Fruit fly (Drosophila melanogaster) whole organism, prepupa: ENCODE results near the gene mRpL33.

ENCODE experiments used
- Blimp-1 ChIP-seq: fragments of 200-800 bp; sonication (Bioruptor generic); optimal IDR thresholded peaks from 3 replicates; lab custom pipeline; 2017; ENCODE audit warnings: missing biosample characterization, missing genetic modification characterization, mild to moderate bottlenecking, moderate library complexity, missing genetic modification reagents
- CG10631 ChIP-seq: fragments of 200-800 bp; sonication (Bioruptor generic); optimal IDR thresholded peaks from 2 replicates; lab custom pipeline; 2016; ENCODE audit warnings: missing biosample characterization, missing genetic modification characterization
- CG11294 ChIP-seq: fragments of 200-800 bp; sonication (Bioruptor generic); IDR thresholded peaks from 2 replicates; pipeline ENCODE4 v1.3.6; 2022; ENCODE audit warnings: missing biosample characterization, missing genetic modification characterization
- CG11762 ChIP-seq: fragments of 200-800 bp; sonication (Bioruptor generic); optimal IDR thresholded peaks from 3 replicates; lab custom pipeline; 2016; ENCODE audit warnings: missing biosample characterization, missing genetic modification characterization; ENCODE audit not compliant: insufficient read depth
- CG1621 ChIP-seq: fragments of 200-800 bp; sonication (Bioruptor generic); optimal IDR thresholded peaks from 3 replicates; lab custom pipeline; 2018; ENCODE audit warnings: missing biosample characterization, mild to moderate bottlenecking, missing genetic modification characterization
- CG16779 ChIP-seq: fragments of 200-800 bp; sonication (Bioruptor generic); optimal IDR thresholded peaks from 3 replicates; lab custom pipeline; 2017; ENCODE audit warnings: missing biosample characterization, mild to moderate bottlenecking, missing genetic modification characterization
- CG3032 ChIP-seq: fragments of 200-800 bp; optimal IDR thresholded peaks from 2 replicates; lab custom pipeline; 2019; ENCODE audit warnings: missing biosample characterization, mild to moderate bottlenecking, missing genetic modification characterization, moderate library complexity
- CG31627 ChIP-seq: fragments of 200-800 bp; sonication (Bioruptor generic); optimal IDR thresholded peaks from 3 replicates; lab custom pipeline; 2016; ENCODE audit warnings: missing biosample characterization, missing genetic modification characterization
- CG32006 ChIP-seq: fragments of 200-800 bp; sonication (Bioruptor generic); optimal IDR thresholded peaks from 3 replicates; lab custom pipeline; 2017; ENCODE audit warnings: missing biosample characterization, mild to moderate bottlenecking, missing genetic modification characterization
- CG34406 ChIP-seq: fragments of 200-800 bp; sonication (Bioruptor generic); optimal IDR thresholded peaks from 3 replicates; lab custom pipeline; 2016; ENCODE audit warnings: missing biosample characterization, missing genetic modification characterization
- CG3919 ChIP-seq: fragments of 200-800 bp; sonication (Bioruptor generic); optimal IDR thresholded peaks from 3 replicates; lab custom pipeline; 2016; ENCODE audit warnings: missing biosample characterization, missing genetic modification characterization
- CG6276 ChIP-seq: fragments of 200-800 bp; sonication (Bioruptor generic); optimal IDR thresholded peaks from 2 replicates; lab custom pipeline; 2017; ENCODE audit warnings: missing biosample characterization, mild to moderate bottlenecking, missing genetic modification characterization
- CG6792 ChIP-seq: fragments of 200-800 bp; sonication (Bioruptor generic); optimal IDR thresholded peaks from 3 replicates; lab custom pipeline; 2016; ENCODE audit warnings: missing biosample characterization, missing genetic modification characterization
- CG6808 ChIP-seq: fragments of 200-800 bp; sonication (Bioruptor generic); optimal IDR thresholded peaks from 3 replicates; lab custom pipeline; 2017; ENCODE audit warnings: missing biosample characterization, missing genetic modification characterization, mild to moderate bottlenecking, moderate library complexity, missing genetic modification reagents
- CG6854 ChIP-seq: fragments of 200-800 bp; sonication (Bioruptor generic); optimal IDR thresholded peaks from 2 replicates; lab custom pipeline; 2017; ENCODE audit warnings: missing biosample characterization, mild to moderate bottlenecking, missing genetic modification characterization
- CG7368 ChIP-seq: fragments of 200-800 bp; sonication (Bioruptor generic); optimal IDR thresholded peaks from 3 replicates; lab custom pipeline; 2016; ENCODE audit warnings: missing biosample characterization, missing genetic modification characterization
- CG8119 ChIP-seq: fragments of 200-800 bp; sonication (Bioruptor generic); IDR thresholded peaks from 3 replicates; pipeline ENCODE4 v1.3.6; 2022; ENCODE audit warnings: missing biosample characterization, missing genetic modification characterization
- CG8319 ChIP-seq: fragments of 200-800 bp; sonication (Bioruptor generic); optimal IDR thresholded peaks from 3 replicates; lab custom pipeline; 2016; ENCODE audit warnings: missing biosample characterization, missing genetic modification characterization
- CG8632 ChIP-seq: fragments of 200-800 bp; sonication (Bioruptor generic); optimal IDR thresholded peaks from 3 replicates; lab custom pipeline; 2016; ENCODE audit warnings: missing biosample characterization, missing genetic modification characterization
- CG9139 ChIP-seq: fragments of 200-800 bp; sonication (Bioruptor generic); optimal IDR thresholded peaks from 3 replicates; lab custom pipeline; 2017; ENCODE audit warnings: missing biosample characterization, mild to moderate bottlenecking, missing genetic modification characterization
- Eip78C ChIP-seq: fragments of 200-800 bp; sonication (Bioruptor generic); peaks from one replicate; lab custom pipeline; 2016; ENCODE audit warnings: missing biosample characterization, missing genetic modification characterization
- Eip93F ChIP-seq: fragments of 200-800 bp; sonication (Bioruptor generic); optimal IDR thresholded peaks from 2 replicates; lab custom pipeline; 2016; ENCODE audit warnings: missing biosample characterization, mild to moderate bottlenecking, missing genetic modification characterization
- Ets21C ChIP-seq: fragments of 200-800 bp; sonication (Bioruptor generic); optimal IDR thresholded peaks from 3 replicates; lab custom pipeline; 2016; ENCODE audit warnings: missing biosample characterization, missing genetic modification characterization
- Ets96B ChIP-seq: fragments of 200-800 bp; optimal IDR thresholded peaks from 2 replicates; lab custom pipeline; 2019; ENCODE audit warnings: missing biosample characterization, mild to moderate bottlenecking, missing genetic modification characterization, moderate library complexity
- Gug ChIP-seq: fragments of 200-800 bp; sonication (Bioruptor generic); IDR thresholded peaks from 2 replicates; pipeline ENCODE4 v1.3.6; 2022; ENCODE audit warnings: missing biosample characterization, missing genetic modification characterization
- Hr38 ChIP-seq: sonication (Bioruptor generic); optimal IDR thresholded peaks from 2 replicates; lab custom pipeline; 2016; ENCODE audit warnings: missing biosample characterization, missing genetic modification characterization
- Hr4 ChIP-seq: fragments of 200-800 bp; sonication (Bioruptor generic); optimal IDR thresholded peaks from 3 replicates; lab custom pipeline; 2016; ENCODE audit warnings: missing biosample characterization, missing genetic modification characterization
- Lpt ChIP-seq: fragments of 200-800 bp; sonication (Bioruptor generic); optimal IDR thresholded peaks from 3 replicates; lab custom pipeline; 2016; ENCODE audit warnings: missing biosample characterization, missing genetic modification characterization
- Met ChIP-seq: fragments of 200-800 bp; sonication (Bioruptor generic); optimal IDR thresholded peaks from 3 replicates; lab custom pipeline; 2016; ENCODE audit warnings: missing biosample characterization, missing genetic modification characterization
- OdsH ChIP-seq: fragments of 200-800 bp; sonication (Bioruptor generic); optimal IDR thresholded peaks from 3 replicates; lab custom pipeline; 2016; ENCODE audit warnings: missing biosample characterization, missing genetic modification characterization
- Smox ChIP-seq: fragments of 200-800 bp; sonication (Bioruptor generic); optimal IDR thresholded peaks from 3 replicates; lab custom pipeline; 2016; ENCODE audit warnings: missing biosample characterization, missing genetic modification characterization
- Sox102F ChIP-seq: fragments of 200-800 bp; sonication (Bioruptor generic); optimal IDR thresholded peaks from 2 replicates; lab custom pipeline; 2016; ENCODE audit warnings: missing biosample characterization, mild to moderate bottlenecking, missing genetic modification characterization
- Sox14 ChIP-seq: fragments of 200-800 bp; sonication (Bioruptor generic); optimal IDR thresholded peaks from 3 replicates; lab custom pipeline; 2016; ENCODE audit warnings: missing biosample characterization, missing genetic modification characterization
- Sox15 ChIP-seq: fragments of 200-800 bp; sonication (Bioruptor generic); optimal IDR thresholded peaks from 3 replicates; lab custom pipeline; 2016; ENCODE audit warnings: missing biosample characterization, missing genetic modification characterization
- achi ChIP-seq: fragments of 200-800 bp; sonication (Bioruptor generic); optimal IDR thresholded peaks from 3 replicates; lab custom pipeline; 2016; ENCODE audit warnings: missing biosample characterization, missing genetic modification characterization
- cyc ChIP-seq: fragments of 200-800 bp; sonication (Bioruptor generic); optimal IDR thresholded peaks from 3 replicates; lab custom pipeline; 2016; ENCODE audit warnings: missing biosample characterization, missing genetic modification characterization
- dac ChIP-seq: fragments of 200-800 bp; sonication (Bioruptor generic); optimal IDR thresholded peaks from 2 replicates; lab custom pipeline; 2017; ENCODE audit warnings: missing biosample characterization, mild to moderate bottlenecking, missing genetic modification characterization
- eg ChIP-seq: fragments of 200-800 bp; sonication (Bioruptor generic); IDR thresholded peaks from 3 replicates; pipeline ENCODE4 v1.3.6; 2022; ENCODE audit warnings: missing biosample characterization, missing genetic modification characterization
- esn ChIP-seq: fragments of 200-800 bp; sonication (Bioruptor generic); optimal IDR thresholded peaks from 2 replicates; lab custom pipeline; 2016; ENCODE audit warnings: missing biosample characterization, mild to moderate bottlenecking, missing genetic modification characterization, moderate library complexity
- fd59A ChIP-seq: fragments of 200-800 bp; sonication (Bioruptor generic); optimal IDR thresholded peaks from 2 replicates; lab custom pipeline; 2017; ENCODE audit warnings: missing biosample characterization, mild to moderate bottlenecking, missing genetic modification characterization, missing genetic modification reagents
- fd85E ChIP-seq: fragments of 200-800 bp; sonication (Bioruptor generic); optimal IDR thresholded peaks from 3 replicates; lab custom pipeline; 2016; ENCODE audit warnings: missing biosample characterization, missing genetic modification characterization
- fkh ChIP-seq: fragments of 200-800 bp; sonication (Bioruptor generic); optimal IDR thresholded peaks from 3 replicates; lab custom pipeline; 2017; ENCODE audit warnings: missing biosample characterization, mild to moderate bottlenecking, missing genetic modification characterization, moderate library complexity
- lz ChIP-seq: fragments of 200-800 bp; sonication (Bioruptor generic); optimal IDR thresholded peaks from 3 replicates; lab custom pipeline; 2016; ENCODE audit warnings: missing biosample characterization, missing genetic modification characterization
- pdm3 ChIP-seq: fragments of 200-800 bp; sonication (Bioruptor generic); optimal IDR thresholded peaks from 3 replicates; lab custom pipeline; 2016; ENCODE audit warnings: missing biosample characterization, missing genetic modification characterization
- salr ChIP-seq, 2 experiments: fragments of 200-800 bp; sonication (Bioruptor generic); optimal IDR thresholded peaks; 3 replicates each; lab custom pipeline; 2016 to 2018; ENCODE audit warnings: missing biosample characterization in 2 of 2, missing genetic modification characterization in 2 of 2, mild to moderate bottlenecking in 1 of 2
- spab ChIP-seq: fragments of 200-800 bp; sonication (Bioruptor generic); optimal IDR thresholded peaks from 2 replicates; lab custom pipeline; 2017; ENCODE audit warnings: missing biosample characterization, mild to moderate bottlenecking, missing genetic modification characterization, missing genetic modification reagents
- svp ChIP-seq: fragments of 200-800 bp; sonication (Bioruptor generic); peaks from one replicate; lab custom pipeline; 2016; ENCODE audit warnings: missing biosample characterization, missing genetic modification characterization
- topi ChIP-seq: fragments of 200-800 bp; sonication (Bioruptor generic); optimal IDR thresholded peaks from 3 replicates; lab custom pipeline; 2016; ENCODE audit warnings: missing biosample characterization, missing genetic modification characterization
- vri ChIP-seq: fragments of 200-800 bp; sonication (Bioruptor generic); optimal IDR thresholded peaks from 3 replicates; lab custom pipeline; 2016; ENCODE audit warnings: missing biosample characterization, mild to moderate bottlenecking, missing genetic modification characterization

mRpL33 gene

DNA sequence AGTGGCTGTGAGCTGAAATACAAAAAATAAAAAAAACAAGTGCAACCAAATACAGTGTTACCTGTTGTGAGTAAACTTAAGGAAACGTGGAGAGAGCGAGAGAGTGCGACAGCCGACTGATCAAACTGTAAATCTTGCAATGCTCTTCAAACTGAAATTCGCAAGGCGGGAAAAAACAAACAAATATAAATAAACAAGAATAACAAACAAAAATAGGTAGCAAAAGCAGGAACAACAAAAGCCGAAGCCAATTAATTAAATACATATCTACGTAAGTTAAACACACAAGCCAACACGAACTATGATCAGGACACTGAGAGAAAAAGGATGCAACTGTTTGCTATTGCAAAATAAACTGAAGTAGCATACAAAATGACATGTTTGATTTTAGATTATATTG, 3.3 kb upstream of the mRpL33 start (continued):
- peak in 1 of 2 experiments; percentile 13 for TF ChIP-seq salr (GFP tag; optimal IDR thresholded peaks at IDR 0.05; lab: Kevin White, UChicago)
- no peak for TF ChIP-seq CG34406 (GFP tag; lab: Kevin White, UChicago)
- no peak for TF ChIP-seq Eip93F
- no peak for TF ChIP-seq Sox15 (GFP tag; lab: Kevin White, UChicago)
- no peak for TF ChIP-seq OdsH (GFP tag; lab: Kevin White, UChicago)
- TF ChIP-seq Hr38 (GFP tag; lab: Kevin White, UChicago), result no peak
- no peak for TF ChIP-seq CG6792
- TF ChIP-seq Hr4 (GFP tag; lab: Kevin White, UChicago), result no peak
- peak; percentile 70 for TF ChIP-seq Eip78C
- TF ChIP-seq CG3919 (GFP tag; lab: Kevin White, UChicago), result no peak
- TF ChIP-seq fd59A (GFP tag; lab: Kevin White, UChicago), result no peak
- TF ChIP-seq CG32006, result no peak
- no peak for TF ChIP-seq spab (GFP tag; lab: Kevin White, UChicago)
- no peak for TF ChIP-seq dac (GFP tag; lab: Kevin White, UChicago)
- no peak for TF ChIP-seq topi (GFP tag; lab: Kevin White, UChicago)
- TF ChIP-seq fd85E, result no peak
- no peak for TF ChIP-seq Ets21C (GFP tag; lab: Kevin White, UChicago)
- TF ChIP-seq CG8319 (GFP tag; lab: Kevin White, UChicago), result no peak
- no peak for TF ChIP-seq CG6854 (GFP tag; lab: Kevin White, UChicago)
- TF ChIP-seq fkh (GFP tag; lab: Kevin White, UChicago), result no peak
- TF ChIP-seq lz (GFP tag; lab: Kevin White, UChicago), result no peak
- no peak for TF ChIP-seq Smox (GFP tag; lab: Kevin White, UChicago)

DNA sequence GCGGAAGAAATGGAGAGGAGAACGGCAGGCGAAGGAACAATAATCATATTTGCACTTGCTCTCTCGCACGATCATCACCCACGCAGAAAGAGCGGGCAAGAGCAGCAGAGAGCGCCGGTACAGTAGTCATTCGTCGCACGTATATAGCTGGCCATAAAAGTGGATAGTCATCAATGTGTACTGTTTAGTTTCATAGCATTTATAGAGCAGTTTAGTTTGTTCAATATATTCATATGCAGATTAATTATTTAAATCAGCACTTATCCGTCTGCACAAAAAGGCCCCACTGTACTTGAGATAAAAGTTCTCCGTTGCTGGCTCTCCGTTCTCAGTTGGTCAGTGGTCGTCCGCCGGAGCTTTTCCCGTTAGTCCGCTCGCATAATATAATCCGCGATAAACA, 2.8 kb upstream of the mRpL33 start:
- peak; percentile 96 for TF ChIP-seq CG16779 (tag; lab: Kevin White, UChicago)
- TF ChIP-seq CG31627 (GFP tag; lab: Kevin White, UChicago), result peak; percentile 100
- TF ChIP-seq Sox15 (GFP tag; lab: Kevin White, UChicago), result peak; percentile 99
- peak; percentile 98 for TF ChIP-seq Hr4 (GFP tag; lab: Kevin White, UChicago)
- peak; percentile 91 to 97 for TF ChIP-seq salr (GFP tag; optimal IDR thresholded peaks at IDR 0.05; lab: Kevin White, UChicago)
- peak; percentile 97 for TF ChIP-seq CG6276 (GFP tag; lab: Kevin White, UChicago)
- peak; percentile 94 for TF ChIP-seq fd85E
- TF ChIP-seq Sox102F (GFP tag; lab: Kevin White, UChicago), result peak; percentile 99
- peak; percentile 99 for TF ChIP-seq CG8632 (GFP tag; lab: Kevin White, UChicago)
- TF ChIP-seq Gug (GFP tag; lab: Robert Waterston, UW), result peak; percentile 99
- peak; percentile 99 for TF ChIP-seq Sox14
- peak; percentile 99 for TF ChIP-seq Met
- peak; percentile 98 for TF ChIP-seq achi (GFP tag; lab: Kevin White, UChicago)
- TF ChIP-seq CG11762 (GFP tag; lab: Kevin White, UChicago), result peak; percentile 98
- peak; percentile 99 for TF ChIP-seq OdsH (GFP tag; lab: Kevin White, UChicago)
- TF ChIP-seq CG11294 (GFP tag; lab: Robert Waterston, UW), result peak; percentile 99
- peak; percentile 99 for TF ChIP-seq Eip78C
- peak; percentile 100 for TF ChIP-seq cyc
- peak; percentile 99 for TF ChIP-seq esn (GFP tag; lab: Kevin White, UChicago)
- TF ChIP-seq spab (GFP tag; lab: Kevin White, UChicago), result peak; percentile 95
- peak; percentile 96 for TF ChIP-seq Blimp-1
- TF ChIP-seq CG1621 (tag; lab: Kevin White, UChicago), result peak; percentile 97
- TF ChIP-seq CG6792, result peak; percentile 99
- TF ChIP-seq svp (GFP tag; lab: Kevin White, UChicago), result peak; percentile 100
- peak; percentile 94 for TF ChIP-seq CG6808
- peak; percentile 99 for TF ChIP-seq eg (GFP tag; lab: Robert Waterston, UW)
- TF ChIP-seq Eip93F, result peak; percentile 98
- TF ChIP-seq fd59A (GFP tag; lab: Kevin White, UChicago), result peak; percentile 98
- peak; percentile 98 for TF ChIP-seq vri (GFP tag; lab: Kevin White, UChicago)
- peak; percentile 99 for TF ChIP-seq pdm3
- TF ChIP-seq Ets96B (tag; lab: Kevin White, UChicago), result peak; percentile 97
- peak; percentile 98 for TF ChIP-seq Lpt
- peak; percentile 99 for TF ChIP-seq CG10631 (GFP tag; lab: Kevin White, UChicago)
- peak; percentile 98 for TF ChIP-seq CG7368 (GFP tag; lab: Kevin White, UChicago)
- peak; percentile 97 for TF ChIP-seq CG3032 (tag; lab: Kevin White, UChicago)
- peak; percentile 99 for TF ChIP-seq CG8119 (GFP tag; lab: Robert Waterston, UW)
- TF ChIP-seq CG9139 (GFP tag; lab: Kevin White, UChicago), result peak; percentile 94
